Fruit fly (Drosophila melanogaster): ENCODE results near the gene Droj2.

Droj2 gene

DNA sequence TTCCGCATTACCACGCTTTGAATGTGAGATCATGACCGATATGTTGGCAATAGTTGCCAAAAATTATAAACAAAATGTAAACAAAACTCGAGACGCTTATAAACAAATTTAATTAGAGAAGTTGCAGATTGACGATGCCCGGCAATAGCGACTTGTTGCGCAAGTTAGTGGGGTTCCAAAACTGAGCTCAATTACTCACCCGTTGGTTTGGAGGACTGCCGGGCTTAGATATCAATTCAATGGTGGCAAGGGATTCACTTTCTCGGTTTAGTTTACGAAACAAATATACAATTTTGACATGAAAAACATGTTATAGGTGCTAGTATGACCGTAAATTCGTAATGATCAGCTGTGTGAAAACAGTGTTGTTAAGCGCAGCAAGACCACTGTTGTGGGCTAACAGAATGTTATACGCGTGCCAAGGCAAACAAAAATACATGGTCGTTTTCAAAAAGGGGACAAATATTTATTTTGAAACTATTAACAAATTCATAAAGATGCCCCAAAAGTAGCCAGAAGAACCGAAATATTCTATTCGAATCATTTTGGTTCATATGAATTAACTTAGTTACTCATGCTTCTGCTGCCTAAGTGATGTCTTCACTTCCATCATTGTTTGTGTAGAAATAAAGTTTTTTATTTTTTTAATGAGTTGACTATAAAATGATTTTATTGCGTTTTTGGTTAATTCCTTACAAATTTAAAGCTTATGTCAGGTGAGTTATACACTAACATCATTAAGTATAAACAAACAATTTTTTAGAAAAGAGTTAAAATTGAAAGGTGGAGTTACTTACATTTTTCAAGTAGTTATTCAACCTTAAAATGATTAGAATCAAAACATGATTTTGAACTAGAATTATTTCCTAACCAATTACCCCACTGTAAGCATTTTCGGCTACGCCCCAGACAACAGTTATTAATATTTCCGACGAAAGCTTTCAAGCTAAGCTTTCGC is 15.1 kb upstream of the Droj2 start, which contains the start of gene Elp6 (continued):
- TF ChIP-seq CG10979 (tag; optimal IDR thresholded peaks at IDR 0.05) (peak; percentile 48), nerfin-1 (tag; optimal IDR thresholded peaks at IDR 0.05) (no peak), Ets65A (GFP tag) (peak; percentile 90), h (optimal IDR thresholded peaks at IDR 0.05) (no peak), CG43689 (GFP tag; IDR thresholded peaks at IDR 0.05) (no peak), CG2712 (tag; optimal IDR thresholded peaks at IDR 0.05) (peak; percentile 47), Stat92E (GFP tag; optimal IDR thresholded peaks at IDR 0.05) (no peak), her (GFP tag; optimal IDR thresholded peaks at IDR 0.05) (no peak), Usf (GFP tag; optimal IDR thresholded peaks at IDR 0.05) (peak; percentile 37), CG18599 (GFP tag; optimal IDR thresholded peaks at IDR 0.05) (peak; percentile 78), jing (GFP tag; optimal IDR thresholded peaks at IDR 0.05) (peak; percentile 39), CG12299 (tag; optimal IDR thresholded peaks at IDR 0.05) (no peak), wdn (GFP tag; IDR thresholded peaks at IDR 0.05) (no peak), Fer1 (GFP tag; optimal IDR thresholded peaks at IDR 0.05) (peak; percentile 47), sr (GFP tag; IDR thresholded peaks at IDR 0.05) (no peak), CTCF (GFP tag; optimal IDR thresholded peaks at IDR 0.05) (no peak), Dip3 (GFP tag; optimal IDR thresholded peaks at IDR 0.05) (peak; percentile 47), Dek (tag; optimal IDR thresholded peaks at IDR 0.05) (peak; percentile 60), Six4 (GFP tag; optimal IDR thresholded peaks at IDR 0.05) (peak; percentile 47), dm (GFP tag; optimal IDR thresholded peaks at IDR 0.05) (peak; percentile 54), CG2199 (GFP tag; IDR thresholded peaks at IDR 0.05) (no peak), pita (GFP tag; optimal IDR thresholded peaks at IDR 0.05) (no peak), CG10147 (GFP tag; optimal IDR thresholded peaks at IDR 0.05) (peak; percentile 77), ind (GFP tag; optimal IDR thresholded peaks at IDR 0.05) (peak; percentile 68), CG4617 (GFP tag; optimal IDR thresholded peaks at IDR 0.05; ENCODE audit: borderline replicate concordance) (no peak), disco-r (GFP tag; optimal IDR thresholded peaks at IDR 0.05) (peak; percentile 51), abd-A (tag; optimal IDR thresholded peaks at IDR 0.05) (no peak), CG1792 (GFP tag; optimal IDR thresholded peaks at IDR 0.05) (peak; percentile 60), Hey (tag; optimal IDR thresholded peaks at IDR 0.05) (no peak), bcd (GFP tag; optimal IDR thresholded peaks at IDR 0.05) (peak; percentile 73), CG11247 (GFP tag; IDR thresholded peaks at IDR 0.05) (peak; percentile 55), D19B (GFP tag; optimal IDR thresholded peaks at IDR 0.05) (peak; percentile 62), PHDP (tag; optimal IDR thresholded peaks at IDR 0.05) (peak; percentile 59), jumu (GFP tag; optimal IDR thresholded peaks at IDR 0.05) (peak; percentile 28), Spps (tag; optimal IDR thresholded peaks at IDR 0.05) (no peak), tap (tag; optimal IDR thresholded peaks at IDR 0.05) (peak; percentile 47), CG17328 (GFP tag; IDR thresholded peaks at IDR 0.05) (peak; percentile 60), Sin3A (optimal IDR thresholded peaks at IDR 0.05) (no peak), CG7987 (GFP tag; optimal IDR thresholded peaks at IDR 0.05) (no peak), CG9215 (GFP tag; IDR thresholded peaks at IDR 0.05) (peak; percentile 41), slbo (GFP tag; IDR thresholded peaks at IDR 0.05) (peak; percentile 88), salm (tag; optimal IDR thresholded peaks at IDR 0.05) (no peak), Deaf1 (tag; optimal IDR thresholded peaks at IDR 0.05) (peak; percentile 37), Poxn (GFP tag; IDR thresholded peaks at IDR 0.05) (no peak), Hr51 (GFP tag; optimal IDR thresholded peaks at IDR 0.05) (peak; percentile 50 to 73), Nf-YC (tag; optimal IDR thresholded peaks at IDR 0.05) (peak; percentile 51), CG14014 (GFP tag; IDR thresholded peaks at IDR 0.05) (peak; percentile 60), Adf1 (GFP tag; IDR thresholded peaks at IDR 0.05) (no peak), jigr1 (GFP tag; IDR thresholded peaks at IDR 0.05) (no peak), trem (tag; optimal IDR thresholded peaks at IDR 0.05) (no peak)
